Worm (Caenorhabditis elegans) whole organism, L3 larva: Measurements from ENCODE around the gene F38B7.11.

ENCODE experiments used
- R02D3.7 ChIP-seq: fragments of 150-350 bp; optimal IDR thresholded peaks from 2 replicates; lab custom pipeline; 2014; ENCODE audit warnings: missing biosample characterization, missing genetic modification characterization
- elt-1 ChIP-seq: fragments of 150-350 bp; optimal IDR thresholded peaks from 2 replicates; lab custom pipeline; 2014; ENCODE audit warnings: missing biosample characterization, missing genetic modification characterization
- nhr-237 ChIP-seq: fragments of 150-350 bp; optimal IDR thresholded peaks from 2 replicates; lab custom pipeline; 2014; ENCODE audit warnings: missing biosample characterization, missing genetic modification characterization
- nhr-77 ChIP-seq: fragments of 150-350 bp; optimal IDR thresholded peaks from 2 replicates; lab custom pipeline; 2014; ENCODE audit warnings: missing biosample characterization, missing genetic modification characterization
- unc-62 ChIP-seq: fragments of 150-350 bp; sonication (generic microtip); optimal IDR thresholded peaks from 4 replicates; lab custom pipeline; 2014; ENCODE audit warnings: missing biosample characterization, missing genetic modification reagents, missing genetic modification characterization

DNA sequence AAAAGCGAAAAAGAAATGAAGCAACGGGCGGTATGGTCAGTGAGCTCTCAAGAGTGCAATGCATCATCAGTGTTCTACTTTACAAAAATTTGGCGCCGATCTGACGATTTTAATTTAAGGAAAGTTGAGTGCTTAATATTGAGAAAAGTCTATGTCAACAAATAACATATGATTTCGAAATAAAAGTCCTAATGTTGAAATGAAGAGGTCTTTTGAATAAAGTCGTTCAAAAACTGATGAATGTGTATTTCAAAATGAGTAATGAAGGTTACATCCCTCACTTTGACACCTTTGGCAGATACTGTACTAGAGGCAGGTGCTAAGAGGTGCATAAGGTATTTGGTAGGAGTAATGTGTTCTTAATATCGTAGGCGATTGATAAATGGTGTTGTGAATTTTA lies 49.4 kb upstream of the F38B7.11 start:
- no peak for TF ChIP-seq unc-62 (GFP tag; lab: Kevin White, UChicago)
- no peak for TF ChIP-seq R02D3.7
- no peak for TF ChIP-seq elt-1
- no peak for TF ChIP-seq nhr-237
- no peak for TF ChIP-seq nhr-77 (tag; lab: Kevin White, UChicago)
